Fruit fly (Drosophila melanogaster) whole organism, embryonic: ENCODE data around the gene Cnep1r2.

Experiments used
- CG10543 ChIP-seq: fragments of 200-800 bp; sonication (Bioruptor generic); optimal IDR thresholded peaks from 3 replicates; lab custom pipeline; 2017; ENCODE audit warnings: missing biosample characterization, mild to moderate bottlenecking, missing genetic modification characterization, moderate library complexity
- CG11247 ChIP-seq: fragments of 200-800 bp; sonication (Bioruptor generic); IDR thresholded peaks from 2 replicates; pipeline ENCODE4 v1.3.6; 2022; ENCODE audit warnings: missing biosample characterization, missing genetic modification characterization
- CG12155 ChIP-seq: fragments of 200-800 bp; sonication (Bioruptor generic); optimal IDR thresholded peaks from 3 replicates; lab custom pipeline; 2016; ENCODE audit warnings: missing biosample characterization, missing genetic modification characterization
- CG1233 ChIP-seq: fragments of 200-800 bp; sonication (Bioruptor generic); optimal IDR thresholded peaks from 4 replicates; lab custom pipeline; 2018; ENCODE audit warnings: missing biosample characterization, mild to moderate bottlenecking, missing genetic modification characterization
- CG12769 ChIP-seq: fragments of 200-800 bp; sonication (Bioruptor generic); optimal IDR thresholded peaks from 2 replicates; lab custom pipeline; 2019; ENCODE audit warnings: missing biosample characterization, mild to moderate bottlenecking, missing genetic modification characterization, moderate library complexity
- CG13123 ChIP-seq: fragments of 200-800 bp; sonication (Bioruptor generic); optimal IDR thresholded peaks from 2 replicates; lab custom pipeline; 2016; ENCODE audit warnings: missing biosample characterization, missing genetic modification characterization
- CG13424 ChIP-seq: fragments of 200-800 bp; sonication (Bioruptor generic); optimal IDR thresholded peaks from 2 replicates; lab custom pipeline; 2019; ENCODE audit warnings: missing biosample characterization, mild to moderate bottlenecking, missing genetic modification characterization, moderate library complexity
- CG15514 ChIP-seq: fragments of 200-800 bp; sonication (Bioruptor generic); optimal IDR thresholded peaks from 3 replicates; lab custom pipeline; 2017; ENCODE audit warnings: missing biosample characterization, missing genetic modification characterization, mild to moderate bottlenecking, moderate library complexity, missing genetic modification reagents
- CG15696 ChIP-seq: fragments of 200-800 bp; sonication (Bioruptor generic); optimal IDR thresholded peaks from 2 replicates; lab custom pipeline; 2019; ENCODE audit warnings: missing biosample characterization, mild to moderate bottlenecking, missing genetic modification characterization, moderate library complexity
- CG17328 ChIP-seq: fragments of 200-800 bp; sonication (Bioruptor generic); IDR thresholded peaks from 2 replicates; pipeline ENCODE4 v1.3.6; 2022; ENCODE audit warnings: missing biosample characterization, missing genetic modification characterization
- CG1792 ChIP-seq: fragments of 200-800 bp; sonication (Bioruptor generic); optimal IDR thresholded peaks from 2 replicates; lab custom pipeline; 2016; ENCODE audit warnings: missing biosample characterization, missing genetic modification characterization
- CG2678 ChIP-seq: fragments of 200-800 bp; sonication (Bioruptor generic); optimal IDR thresholded peaks from 3 replicates; lab custom pipeline; 2019; ENCODE audit warnings: missing biosample characterization, mild to moderate bottlenecking, missing genetic modification characterization, moderate library complexity
- CG2889 ChIP-seq: fragments of 200-800 bp; sonication (Bioruptor generic); IDR thresholded peaks from 3 replicates; pipeline ENCODE4 v1.3.6; 2022; ENCODE audit warnings: missing biosample characterization, missing genetic modification characterization
- CG32532 ChIP-seq: fragments of 200-800 bp; sonication (Bioruptor generic); IDR thresholded peaks from 2 replicates; pipeline ENCODE4 v1.3.6; 2022; ENCODE audit warnings: missing biosample characterization, missing genetic modification characterization
- CG42726 ChIP-seq: fragments of 200-800 bp; sonication (Bioruptor generic); IDR thresholded peaks from 2 replicates; pipeline ENCODE4 v1.3.6; 2022; ENCODE audit warnings: missing biosample characterization, missing genetic modification characterization; ENCODE audit not compliant: partially characterized antibody
- CG6791 ChIP-seq: fragments of 200-800 bp; sonication (Bioruptor generic); IDR thresholded peaks from 3 replicates; pipeline ENCODE4 v1.3.6; 2022; ENCODE audit warnings: missing biosample characterization, missing genetic modification characterization; ENCODE audit not compliant: partially characterized antibody
- CG6854 ChIP-seq: fragments of 200-800 bp; sonication (Bioruptor generic); optimal IDR thresholded peaks from 3 replicates; lab custom pipeline; 2017; ENCODE audit warnings: missing biosample characterization, mild to moderate bottlenecking, missing genetic modification characterization
- CG7928 ChIP-seq: fragments of 200-800 bp; sonication (Bioruptor generic); optimal IDR thresholded peaks from 2 replicates; lab custom pipeline; 2017; ENCODE audit warnings: missing biosample characterization, mild to moderate bottlenecking, missing genetic modification characterization
- CG8281 ChIP-seq: fragments of 200-800 bp; sonication (Bioruptor generic); optimal IDR thresholded peaks from 2 replicates; lab custom pipeline; 2018; ENCODE audit warnings: missing biosample characterization, mild to moderate bottlenecking, missing genetic modification characterization, moderate library complexity
- CG8359 ChIP-seq: fragments of 200-800 bp; sonication (Bioruptor generic); optimal IDR thresholded peaks from 2 replicates; lab custom pipeline; 2017; ENCODE audit warnings: missing biosample characterization, mild to moderate bottlenecking, missing genetic modification characterization, borderline replicate concordance
- CG9215 ChIP-seq: fragments of 200-800 bp; sonication (Bioruptor generic); IDR thresholded peaks from 2 replicates; pipeline ENCODE4 v1.3.6; 2022; ENCODE audit warnings: missing biosample characterization, missing genetic modification characterization
- CG9727 ChIP-seq: fragments of 200-800 bp; sonication (Bioruptor generic); optimal IDR thresholded peaks from 3 replicates; lab custom pipeline; 2017; ENCODE audit warnings: missing biosample characterization, mild to moderate bottlenecking, missing genetic modification characterization
- Dbx ChIP-seq: fragments of 200-800 bp; sonication (Bioruptor generic); IDR thresholded peaks from 3 replicates; pipeline ENCODE4 v1.3.6; 2022; ENCODE audit warnings: missing biosample characterization, missing genetic modification characterization
- Dp ChIP-seq: fragments of 200-800 bp; sonication (Bioruptor generic); optimal IDR thresholded peaks from 2 replicates; lab custom pipeline; 2018; ENCODE audit warnings: missing biosample characterization, mild to moderate bottlenecking, missing genetic modification characterization, moderate library complexity
- HmgZ ChIP-seq: fragments of 200-800 bp; sonication (Bioruptor generic); optimal IDR thresholded peaks from 2 replicates; lab custom pipeline; 2018; ENCODE audit warnings: missing biosample characterization, mild to moderate bottlenecking, missing genetic modification characterization
- Lhr ChIP-seq: fragments of 200-800 bp; sonication (Bioruptor generic); optimal IDR thresholded peaks from 3 replicates; lab custom pipeline; 2017; ENCODE audit warnings: mild to moderate bottlenecking, missing biosample characterization, missing genetic modification reagents, missing genetic modification characterization
- Lpt ChIP-seq: fragments of >200 bp; optimal IDR thresholded peaks from 2 replicates; lab custom pipeline; 2018; ENCODE audit warnings: missing biosample characterization, missing genetic modification characterization
- MBD-R2 ChIP-seq: fragments of 200-800 bp; sonication (Bioruptor generic); IDR thresholded peaks from 2 replicates; pipeline ENCODE4 v1.3.6; 2022; ENCODE audit warnings: missing biosample characterization, missing genetic modification characterization
- Mes4 ChIP-seq: fragments of 200-800 bp; sonication (Bioruptor generic); optimal IDR thresholded peaks from 2 replicates; lab custom pipeline; 2016; ENCODE audit warnings: missing biosample characterization, missing genetic modification characterization
- NC2α ChIP-seq: fragments of 200-800 bp; sonication (Bioruptor generic); optimal IDR thresholded peaks from 2 replicates; lab custom pipeline; 2016; ENCODE audit warnings: missing biosample characterization, missing genetic modification characterization
- NC2β ChIP-seq: fragments of 200-800 bp; sonication (Bioruptor generic); optimal IDR thresholded peaks from 2 replicates; lab custom pipeline; 2016; ENCODE audit warnings: missing biosample characterization, missing genetic modification characterization
- Nf-YA ChIP-seq: fragments of 200-800 bp; sonication (Bioruptor generic); IDR thresholded peaks from 2 replicates; pipeline ENCODE4 v1.3.6; 2022; ENCODE audit warnings: missing biosample characterization, missing genetic modification characterization
- Sry-β ChIP-seq: fragments of 200-800 bp; sonication (Bioruptor generic); optimal IDR thresholded peaks from 2 replicates; lab custom pipeline; 2018; ENCODE audit warnings: missing biosample characterization, mild to moderate bottlenecking, missing genetic modification characterization, moderate library complexity
- YL-1 ChIP-seq: fragments of 200-800 bp; sonication (Bioruptor generic); optimal IDR thresholded peaks from 3 replicates; lab custom pipeline; 2017; ENCODE audit warnings: missing biosample characterization, mild to moderate bottlenecking, missing genetic modification characterization
- ase ChIP-seq: fragments of 200-800 bp; sonication (Bioruptor generic); IDR thresholded peaks from 3 replicates; pipeline ENCODE4 v1.3.6; 2022; ENCODE audit warnings: missing biosample characterization, missing genetic modification characterization
- az2 ChIP-seq: fragments of 200-800 bp; sonication (Bioruptor generic); optimal IDR thresholded peaks from 3 replicates; lab custom pipeline; 2016; ENCODE audit warnings: missing biosample characterization, missing genetic modification characterization
- crc ChIP-seq: fragments of 200-800 bp; sonication (Bioruptor generic); optimal IDR thresholded peaks from 2 replicates; lab custom pipeline; 2016; ENCODE audit warnings: missing biosample characterization, missing genetic modification characterization
- crol ChIP-seq: fragments of 200-800 bp; sonication (Bioruptor generic); IDR thresholded peaks from 2 replicates; pipeline ENCODE4 v1.3.6; 2022; ENCODE audit warnings: missing biosample characterization, missing genetic modification characterization
- crp ChIP-seq, 2 experiments: fragments of 200-800 bp; sonication (Bioruptor generic); optimal IDR thresholded peaks; 2 replicates in 1 of 2; 3 replicates in 1 of 2; lab custom pipeline; 2017; ENCODE audit warnings: missing biosample characterization in 2 of 2, missing genetic modification characterization in 2 of 2, mild to moderate bottlenecking in 1 of 2, moderate library complexity in 1 of 2
- cwo ChIP-seq: fragments of 200-800 bp; sonication (Bioruptor generic); optimal IDR thresholded peaks from 3 replicates; lab custom pipeline; 2017; ENCODE audit warnings: missing biosample characterization, missing genetic modification characterization, mild to moderate bottlenecking, moderate library complexity, missing genetic modification reagents
- fu2 ChIP-seq: fragments of 200-800 bp; sonication (Bioruptor generic); optimal IDR thresholded peaks from 2 replicates; lab custom pipeline; 2016; ENCODE audit warnings: missing biosample characterization, missing genetic modification characterization
- gro ChIP-seq: fragments of 200-800 bp; sonication (Bioruptor generic); optimal IDR thresholded peaks from 2 replicates; lab custom pipeline; 2016; ENCODE audit warnings: missing biosample characterization, missing genetic modification characterization
- nom ChIP-seq: fragments of 200-800 bp; sonication (Bioruptor generic); optimal IDR thresholded peaks from 2 replicates; lab custom pipeline; 2017; ENCODE audit warnings: missing biosample characterization, missing genetic modification characterization, mild to moderate bottlenecking, moderate library complexity, missing genetic modification reagents
- org-1 ChIP-seq: fragments of 200-800 bp; sonication (Bioruptor generic); optimal IDR thresholded peaks from 2 replicates; lab custom pipeline; 2017; ENCODE audit warnings: missing biosample characterization, missing genetic modification characterization
- sens ChIP-seq: fragments of 200-800 bp; sonication (Bioruptor generic); peaks from one replicate; lab custom pipeline; 2016; ENCODE audit warnings: missing biosample characterization, missing genetic modification characterization
- ssp ChIP-seq: fragments of 200-800 bp; sonication (Bioruptor generic); IDR thresholded peaks from 2 replicates; pipeline ENCODE4 v1.3.6; 2022; ENCODE audit warnings: missing biosample characterization, missing genetic modification characterization
- twi ChIP-seq: fragments of 200-800 bp; optimal IDR thresholded peaks from 2 replicates; lab custom pipeline; 2019; ENCODE audit warnings: missing biosample characterization, mild to moderate bottlenecking, missing genetic modification characterization, moderate library complexity
- wdn ChIP-seq: fragments of 200-800 bp; sonication (Bioruptor generic); IDR thresholded peaks from 2 replicates; pipeline ENCODE4 v1.3.6; 2022; ENCODE audit warnings: missing biosample characterization, missing genetic modification characterization
- wek ChIP-seq: fragments of 200-800 bp; sonication (Bioruptor generic); optimal IDR thresholded peaks from 3 replicates; lab custom pipeline; 2018; ENCODE audit warnings: missing biosample characterization, mild to moderate bottlenecking, missing genetic modification characterization, moderate library complexity
- yki ChIP-seq: fragments of >200 bp; optimal IDR thresholded peaks from 3 replicates; lab custom pipeline; 2018

Cnep1r2 gene

DNA sequence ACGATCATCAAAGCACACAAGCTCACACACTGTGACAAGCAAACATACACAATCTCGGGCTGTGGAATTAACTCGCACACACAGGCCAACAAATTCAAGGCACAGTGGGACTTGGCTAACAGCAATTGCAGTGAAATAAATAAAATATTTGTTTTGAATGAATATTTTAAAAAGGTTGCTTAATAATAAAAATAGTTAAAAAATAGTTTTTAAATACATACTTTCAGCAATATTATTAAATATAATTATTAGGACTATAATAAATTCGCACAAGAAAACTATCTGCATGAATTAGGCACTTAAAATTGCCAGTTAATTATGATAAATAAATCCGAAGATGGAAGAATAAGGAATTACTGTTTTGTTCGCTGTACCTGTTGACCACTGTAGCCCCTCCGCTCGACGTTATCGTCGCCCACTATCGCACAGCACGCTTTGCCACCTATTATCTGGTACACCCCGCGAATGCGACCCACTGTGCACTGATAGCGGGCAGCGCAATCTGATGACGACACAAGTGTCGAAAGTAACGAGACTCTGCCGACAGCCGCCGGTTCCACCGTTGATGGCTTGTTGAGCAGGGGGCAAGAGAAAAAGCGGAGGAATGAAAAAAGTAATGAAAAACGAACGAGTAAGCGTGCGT lies 44.9 kb downstream of the Cnep1r2 start (continued):
- TF ChIP-seq CG6854 (GFP tag; lab: Kevin White, UChicago): peak; percentile 98
- peak; percentile 88 for TF ChIP-seq CG13123 (GFP tag; lab: Kevin White, UChicago)
- TF ChIP-seq crp (GFP tag; optimal IDR thresholded peaks at IDR 0.05; lab: Kevin White, UChicago): peak in 1 of 2 experiments; percentile 72
- TF ChIP-seq yki (lab: Kevin White, UChicago): no peak
- TF ChIP-seq CG8281: peak; percentile 91
- peak; percentile 97 for TF ChIP-seq HmgZ (tag; lab: Kevin White, UChicago)
- peak; percentile 83 for TF ChIP-seq MBD-R2 (GFP tag; lab: Robert Waterston, UW)
- peak; percentile 98 for TF ChIP-seq org-1 (GFP tag; lab: Kevin White, UChicago)
- peak; percentile 95 for TF ChIP-seq YL-1 (GFP tag; lab: Kevin White, UChicago)
- TF ChIP-seq CG8359 (GFP tag; lab: Kevin White, UChicago): peak; percentile 90
- TF ChIP-seq crol (GFP tag; lab: Robert Waterston, UW): peak; percentile 97
- peak; percentile 90 for TF ChIP-seq ssp (GFP tag; lab: Robert Waterston, UW)
- TF ChIP-seq CG2889: peak; percentile 92
- peak; percentile 93 for TF ChIP-seq Lhr (GFP tag; lab: Kevin White, UChicago)
- TF ChIP-seq CG13424: peak; percentile 99
- no peak for TF ChIP-seq CG42726 (GFP tag; lab: Robert Waterston, UW)
- no peak for TF ChIP-seq NC2α (GFP tag; lab: Kevin White, UChicago)
- TF ChIP-seq cwo (GFP tag; lab: Kevin White, UChicago): peak; percentile 99
- TF ChIP-seq CG1792 (GFP tag; lab: Kevin White, UChicago): peak; percentile 36
- peak; percentile 67 for TF ChIP-seq crc
- TF ChIP-seq gro: peak; percentile 37
- TF ChIP-seq CG12769 (tag; lab: Kevin White, UChicago): peak; percentile 80
- TF ChIP-seq CG9215 (GFP tag; lab: Robert Waterston, UW): peak; percentile 97
- peak; percentile 99 for TF ChIP-seq CG10543 (GFP tag; lab: Kevin White, UChicago)
- TF ChIP-seq az2 (GFP tag; lab: Kevin White, UChicago): peak; percentile 98
- TF ChIP-seq fu2 (GFP tag; lab: Kevin White, UChicago): peak; percentile 76
- peak; percentile 94 for TF ChIP-seq Nf-YA (GFP tag; lab: Robert Waterston, UW)
- no peak for TF ChIP-seq Lpt (GFP tag; lab: Kevin White, UChicago)
- TF ChIP-seq Mes4 (GFP tag; lab: Kevin White, UChicago): peak; percentile 84
- peak; percentile 92 for TF ChIP-seq CG15514 (GFP tag; lab: Kevin White, UChicago)
- peak; percentile 93 for TF ChIP-seq CG17328 (GFP tag; lab: Robert Waterston, UW)
- TF ChIP-seq CG6791: 0 out of 3 replicates have a peak, but pooled peaks have one; percentile 37
- peak; percentile 97 for TF ChIP-seq Dbx (GFP tag; lab: Robert Waterston, UW)
- peak; percentile 96 for TF ChIP-seq CG32532
- peak; percentile 92 for TF ChIP-seq CG15696 (tag; lab: Kevin White, UChicago)
- peak; percentile 61 for TF ChIP-seq NC2β (GFP tag; lab: Kevin White, UChicago)
- peak; percentile 66 for TF ChIP-seq wek
- TF ChIP-seq Dp (GFP tag; lab: Kevin White, UChicago): peak; percentile 17
- TF ChIP-seq CG2678: peak; percentile 99
- TF ChIP-seq Sry-β (GFP tag; lab: Kevin White, UChicago): peak; percentile 61
- peak; percentile 77 for TF ChIP-seq CG7928
- peak; percentile 87 for TF ChIP-seq nom (GFP tag; lab: Kevin White, UChicago)
- peak; percentile 98 for TF ChIP-seq sens (GFP tag; lab: Kevin White, UChicago)
- TF ChIP-seq CG1233 (GFP tag; lab: Kevin White, UChicago): peak; percentile 98
- peak; percentile 91 for TF ChIP-seq wdn (GFP tag; lab: Robert Waterston, UW)
- TF ChIP-seq CG12155 (GFP tag; lab: Kevin White, UChicago): peak; percentile 99
- TF ChIP-seq twi (tag; lab: Kevin White, UChicago): peak; percentile 95
- TF ChIP-seq CG9727 (GFP tag; lab: Kevin White, UChicago): peak; percentile 99
- TF ChIP-seq ase: peak; percentile 94
- TF ChIP-seq CG11247 (GFP tag; lab: Robert Waterston, UW): peak; percentile 94
